Worm (Caenorhabditis elegans) whole organism, L1 larva: ENCODE measurements around the gene attf-3.

Source experiments
- C04F5.9 ChIP-seq: sonication (generic microtip); optimal IDR thresholded peaks from 2 replicates; lab custom pipeline; 2016; ENCODE audit warnings: missing genetic modification characterization, missing compliant biosample characterization
- C16A3.4 ChIP-seq: fragments of 150-350 bp; optimal IDR thresholded peaks from 2 replicates; lab custom pipeline; 2014; ENCODE audit warnings: missing biosample characterization, missing genetic modification characterization
- C34B4.2 ChIP-seq: sonication (generic microtip); optimal IDR thresholded peaks from 2 replicates; lab custom pipeline; 2017; ENCODE audit warnings: mild to moderate bottlenecking, missing genetic modification characterization, missing compliant biosample characterization
- F16B12.6 ChIP-seq: fragments of 150-350 bp; optimal IDR thresholded peaks from 2 replicates; lab custom pipeline; 2014; ENCODE audit warnings: missing biosample characterization, missing genetic modification characterization
- Y116A8C.19 ChIP-seq: sonication (generic microtip); optimal IDR thresholded peaks from 2 replicates; lab custom pipeline; 2016; ENCODE audit warnings: missing compliant biosample characterization, missing genetic modification characterization, borderline replicate concordance
- ama-1 ChIP-seq: fragments of 150-350 bp; optimal IDR thresholded peaks from 2 replicates; lab custom pipeline; 2014
- blmp-1 ChIP-seq: fragments of 150-350 bp; optimal IDR thresholded peaks from 2 replicates; lab custom pipeline; 2014; ENCODE audit warnings: missing biosample characterization, missing genetic modification characterization
- ceh-82 ChIP-seq, 3 experiments: fragments of 150-350 bp in 1 of 3; sonication (generic microtip) in 2 of 3; optimal IDR thresholded peaks; 2 replicates each; lab custom pipeline; 2014 to 2017; ENCODE audit warnings: missing biosample characterization in 3 of 3, missing genetic modification characterization in 3 of 3
- ceh-88 ChIP-seq: fragments of 200-800 bp; sonication (Bioruptor generic); IDR thresholded peaks from 2 replicates; pipeline ENCODE4 v1.3.6; 2022; ENCODE audit warnings: missing genetic modification characterization, missing compliant biosample characterization
- ces-1 ChIP-seq: fragments of 150-350 bp; optimal IDR thresholded peaks from 2 replicates; lab custom pipeline; 2014; ENCODE audit warnings: missing biosample characterization, missing genetic modification reagents, missing genetic modification characterization
- efl-1 ChIP-seq, 4 experiments: fragments of 150-350 bp; optimal IDR thresholded peaks in 3 of 4; peaks in 1 of 4; 1 replicate in 1 of 4; 2 replicates in 3 of 4; lab custom pipeline; 2014; ENCODE audit warnings: missing biosample characterization in 2 of 4, missing genetic modification characterization in 2 of 4, missing genetic modification reagents in 2 of 4
- elt-2 ChIP-seq: sonication (generic microtip); optimal IDR thresholded peaks from 2 replicates; lab custom pipeline; 2016; ENCODE audit warnings: missing genetic modification characterization, mild to moderate bottlenecking, inconsistent platforms, missing compliant biosample characterization, missing genetic modification reagents
- elt-3 ChIP-seq, 6 experiments: fragments of 150-350 bp in 1 of 6; sonication (generic microtip); optimal IDR thresholded peaks; 2 replicates each; lab custom pipeline; 2017 to 2018; ENCODE audit warnings: missing biosample characterization in 6 of 6, missing genetic modification characterization in 6 of 6, inconsistent platforms in 1 of 6
- ets-5 ChIP-seq: fragments of 200-800 bp; sonication (Bioruptor generic); IDR thresholded peaks from 2 replicates; pipeline ENCODE4 v1.3.6; 2022; ENCODE audit warnings: missing genetic modification characterization, missing compliant biosample characterization
- fkh-4 ChIP-seq: sonication (generic microtip); optimal IDR thresholded peaks from 2 replicates; lab custom pipeline; 2016; ENCODE audit warnings: missing compliant biosample characterization, missing genetic modification characterization, borderline replicate concordance
- fkh-8 ChIP-seq: sonication (generic microtip); optimal IDR thresholded peaks from 2 replicates; lab custom pipeline; 2016; ENCODE audit warnings: mild to moderate bottlenecking, missing genetic modification characterization, missing compliant biosample characterization
- fos-1 ChIP-seq: fragments of 150-350 bp; optimal IDR thresholded peaks from 2 replicates; lab custom pipeline; 2014; ENCODE audit warnings: missing biosample characterization, missing genetic modification characterization
- grh-1 ChIP-seq: fragments of 200-800 bp; sonication (Bioruptor generic); IDR thresholded peaks from 2 replicates; pipeline ENCODE4 v1.3.6; 2022; ENCODE audit warnings: missing genetic modification reagents, missing genetic modification characterization, missing compliant biosample characterization
- hlh-17 ChIP-seq: fragments of 200-800 bp; sonication (Bioruptor generic); optimal IDR thresholded peaks from 2 replicates; lab custom pipeline; 2018; ENCODE audit warnings: missing genetic modification characterization, mild to moderate bottlenecking, missing compliant biosample characterization, moderate library complexity, borderline replicate concordance
- isw-1 ChIP-seq: fragments of 200-800 bp; sonication (Bioruptor generic); IDR thresholded peaks from 2 replicates; pipeline ENCODE4 v1.3.6; 2022; ENCODE audit warnings: missing genetic modification characterization, missing compliant biosample characterization
- jun-1 ChIP-seq: fragments of 150-350 bp; optimal IDR thresholded peaks from 2 replicates; lab custom pipeline; 2014; ENCODE audit warnings: missing biosample characterization, missing genetic modification reagents, missing genetic modification characterization
- lin-13 ChIP-seq: fragments of 150-350 bp; optimal IDR thresholded peaks from 2 replicates; lab custom pipeline; 2014; ENCODE audit warnings: missing biosample characterization, missing genetic modification reagents, missing genetic modification characterization
- lin-14 ChIP-seq: fragments of 200-800 bp; sonication (Bioruptor generic); optimal IDR thresholded peaks from 2 replicates; lab custom pipeline; 2018; ENCODE audit warnings: mild to moderate bottlenecking, missing genetic modification characterization, moderate library complexity, missing compliant biosample characterization
- lin-15B ChIP-seq: fragments of 150-350 bp; sonication (generic microtip); optimal IDR thresholded peaks from 3 replicates; lab custom pipeline; 2014; ENCODE audit warnings: missing biosample characterization, missing genetic modification characterization
- lin-39 ChIP-seq: fragments of 150-350 bp; optimal IDR thresholded peaks from 2 replicates; lab custom pipeline; 2014; ENCODE audit warnings: missing biosample characterization, missing genetic modification reagents, missing genetic modification characterization
- lir-3 ChIP-seq: sonication (generic microtip); optimal IDR thresholded peaks from 2 replicates; lab custom pipeline; 2016; ENCODE audit warnings: mild to moderate bottlenecking, missing genetic modification characterization, moderate library complexity, missing compliant biosample characterization; ENCODE audit not compliant: poor library complexity
- lsy-2 ChIP-seq, 2 experiments: fragments of 150-350 bp; optimal IDR thresholded peaks; 2 replicates each; lab custom pipeline; 2014; ENCODE audit warnings: missing biosample characterization in 2 of 2, missing genetic modification characterization in 2 of 2
- mdl-1 ChIP-seq, 2 experiments: fragments of 150-350 bp; optimal IDR thresholded peaks; 2 replicates each; lab custom pipeline; 2014 to 2017; ENCODE audit warnings: missing biosample characterization in 2 of 2, missing genetic modification characterization in 2 of 2, inconsistent platforms in 1 of 2
- mef-2 ChIP-seq: fragments of 150-350 bp; optimal IDR thresholded peaks from 2 replicates; lab custom pipeline; 2014; ENCODE audit warnings: missing biosample characterization, missing genetic modification characterization
- mep-1 ChIP-seq: fragments of 150-350 bp; optimal IDR thresholded peaks from 2 replicates; lab custom pipeline; 2014; ENCODE audit warnings: missing biosample characterization, missing genetic modification characterization
- nhr-11 ChIP-seq: fragments of 150-350 bp; optimal IDR thresholded peaks from 2 replicates; lab custom pipeline; 2014; ENCODE audit warnings: missing biosample characterization, missing genetic modification characterization
- nhr-19 ChIP-seq: fragments of 200-800 bp; sonication (Bioruptor generic); conservative IDR thresholded peaks from 2 replicates; pipeline ENCODE4 v1.3.6; 2022; ENCODE audit warnings: missing genetic modification characterization, missing compliant biosample characterization
- nhr-20 ChIP-seq: sonication (generic microtip); optimal IDR thresholded peaks from 2 replicates; lab custom pipeline; 2016; ENCODE audit warnings: mild to moderate bottlenecking, missing genetic modification characterization, missing compliant biosample characterization
- nhr-237 ChIP-seq: fragments of 150-350 bp; optimal IDR thresholded peaks from 2 replicates; lab custom pipeline; 2014; ENCODE audit warnings: missing biosample characterization, missing genetic modification characterization
- nhr-47 ChIP-seq: sonication (generic microtip); optimal IDR thresholded peaks from 2 replicates; lab custom pipeline; 2016; ENCODE audit warnings: mild to moderate bottlenecking, missing genetic modification characterization, moderate library complexity, missing compliant biosample characterization
- nhr-85 ChIP-seq: sonication (generic microtip); peaks from one replicate; lab custom pipeline; 2016; ENCODE audit warnings: missing genetic modification characterization, inconsistent platforms, missing compliant biosample characterization
- nhr-90 ChIP-seq: sonication (generic microtip); optimal IDR thresholded peaks from 2 replicates; lab custom pipeline; 2016; ENCODE audit warnings: mild to moderate bottlenecking, missing genetic modification characterization, missing compliant biosample characterization; ENCODE audit not compliant: poor library complexity
- pqm-1 ChIP-seq: sonication (generic microtip); optimal IDR thresholded peaks from 3 replicates; lab custom pipeline; 2017; ENCODE audit warnings: missing biosample characterization, missing genetic modification characterization
- skn-1 ChIP-seq: fragments of 150-350 bp; optimal IDR thresholded peaks from 2 replicates; lab custom pipeline; 2014; ENCODE audit warnings: missing biosample characterization, missing genetic modification characterization
- snpc-4 ChIP-seq: fragments of 150-350 bp; optimal IDR thresholded peaks from 2 replicates; lab custom pipeline; 2014; ENCODE audit warnings: missing biosample characterization, missing genetic modification characterization
- snu-23 ChIP-seq: sonication (generic microtip); optimal IDR thresholded peaks from 2 replicates; lab custom pipeline; 2016; ENCODE audit warnings: missing genetic modification characterization, missing compliant biosample characterization
- sox-4 ChIP-seq: sonication (generic microtip); optimal IDR thresholded peaks from 2 replicates; lab custom pipeline; 2016; ENCODE audit warnings: missing genetic modification characterization, missing compliant biosample characterization
- sptf-1 ChIP-seq: fragments of 150-350 bp; optimal IDR thresholded peaks from 2 replicates; lab custom pipeline; 2014; ENCODE audit warnings: missing biosample characterization, missing genetic modification characterization
- sup-37 ChIP-seq: fragments of 200-800 bp; sonication (Bioruptor generic); optimal IDR thresholded peaks from 2 replicates; lab custom pipeline; 2018; ENCODE audit warnings: mild to moderate bottlenecking, missing genetic modification characterization, missing compliant biosample characterization
- swsn-7 ChIP-seq: sonication (generic microtip); optimal IDR thresholded peaks from 2 replicates; lab custom pipeline; 2016; ENCODE audit warnings: missing genetic modification characterization, missing compliant biosample characterization
- tbx-2 ChIP-seq: sonication (generic microtip); optimal IDR thresholded peaks from 2 replicates; lab custom pipeline; 2016; ENCODE audit warnings: missing genetic modification characterization, missing compliant biosample characterization
- unc-130 ChIP-seq: fragments of 150-350 bp; optimal IDR thresholded peaks from 2 replicates; lab custom pipeline; 2017; ENCODE audit warnings: missing biosample characterization, missing genetic modification characterization, inconsistent platforms
- unc-30 ChIP-seq: sonication (generic microtip); optimal IDR thresholded peaks from 2 replicates; lab custom pipeline; 2017; ENCODE audit warnings: missing biosample characterization, missing genetic modification characterization
- unc-62 ChIP-seq: fragments of 150-350 bp; optimal IDR thresholded peaks from 2 replicates; lab custom pipeline; 2014; ENCODE audit warnings: missing biosample characterization, missing genetic modification reagents, missing genetic modification characterization
- unc-98 ChIP-seq: fragments of 200-800 bp; sonication (Bioruptor generic); IDR thresholded peaks from 2 replicates; pipeline ENCODE4 v1.3.6; 2022; ENCODE audit warnings: missing genetic modification characterization, missing compliant biosample characterization
- xbp-1 ChIP-seq: sonication (generic microtip); optimal IDR thresholded peaks from 2 replicates; lab custom pipeline; 2016; ENCODE audit warnings: missing genetic modification characterization, missing compliant biosample characterization

The attf-3 gene

ce11 chrIII:89155-89554 is 3.0 kb upstream of the attf-3 start (continued):
- TF ChIP-seq jun-1 (tag; lab: Kevin White, UChicago) (peak; percentile 16), nhr-47 (peak; percentile 70), fos-1 (tag; lab: Kevin White, UChicago) (peak; percentile 13), isw-1 (peak; percentile 2; the same call in 1 of the 2 replicates), efl-1 (optimal IDR thresholded peaks at IDR 0.05; lab: Kevin White, UChicago) (peak in 1 of 2 experiments; percentile 49), efl-1 (GFP tag; optimal IDR thresholded peaks at IDR 0.05 in 1 of 2; lab: Kevin White, UChicago) (peak in 1 of 2 experiments; percentile 79), lin-15B (peak; percentile 2), C04F5.9 (tag; lab: Kevin White, UChicago) (peak; percentile 5), swsn-7 (tag; lab: Kevin White, UChicago) (peak; percentile 49), sup-37 (no peak), xbp-1 (tag; lab: Kevin White, UChicago) (peak; percentile 26), nhr-237 (tag; lab: Kevin White, UChicago) (no peak), nhr-19 (GFP tag; lab: Robert Waterston, UW) (peak; percentile 59), fkh-8 (tag; lab: Kevin White, UChicago) (no peak), nhr-90 (peak; percentile 73), snu-23 (GFP tag; lab: Kevin White, UChicago) (peak; percentile 69), ets-5 (GFP tag; lab: Robert Waterston, UW) (no peak), lin-13 (GFP tag; lab: Kevin White, UChicago) (peak; percentile 42), mdl-1 (tag; optimal IDR thresholded peaks at IDR 0.05; lab: Kevin White, UChicago) (peak in 1 of 2 experiments; percentile 16), grh-1 (GFP tag; lab: Robert Waterston, UW) (peak; percentile 32; the same call in 1 of the 2 replicates), mep-1 (tag; lab: Kevin White, UChicago) (peak; percentile 56), elt-3 (tag; optimal IDR thresholded peaks at IDR 0.05; lab: Kevin White, UChicago) (peak in 1 of 6 experiments; percentile 9), C16A3.4 (peak; percentile 4), nhr-20 (peak; percentile 54), unc-130 (tag; lab: Kevin White, UChicago) (no peak), lin-14 (GFP tag; lab: Kevin White, UChicago) (peak; percentile 46), lsy-2 (tag; optimal IDR thresholded peaks at IDR 0.05; lab: Kevin White, UChicago) (peak; percentile 31 to 50), lin-39 (tag; lab: Kevin White, UChicago) (peak; percentile 38), ama-1 (lab: Kevin White, UChicago) (peak; percentile 43), ceh-82 (tag; optimal IDR thresholded peaks at IDR 0.05; lab: Kevin White, UChicago) (peak in 2 of 3 experiments; percentile 17 to 31), skn-1 (tag; lab: Kevin White, UChicago) (peak; percentile 26)

ce11 chrIII:87183-87582 is 999 bp upstream of the attf-3 start, which contains the start of the genes F54C4.4 and mrpl-40:
Gene F54C4.4, minus strand, starts transcription at chrIII:87381.
Gene mrpl-40, plus strand, starts transcription at chrIII:87559.
- TF ChIP-seq lin-14 (GFP tag; lab: Kevin White, UChicago), result peak; percentile 73
- TF ChIP-seq unc-30 (tag; lab: Kevin White, UChicago), result no peak
- no peak for TF ChIP-seq hlh-17
- peak; percentile 62 for TF ChIP-seq lin-39 (tag; lab: Kevin White, UChicago)
- TF ChIP-seq ces-1 (GFP tag; lab: Kevin White, UChicago), result no peak
- peak; percentile 46 for TF ChIP-seq lin-15B
- TF ChIP-seq sox-4 (tag; lab: Kevin White, UChicago), result no peak
- TF ChIP-seq fkh-4 (tag; lab: Kevin White, UChicago), result no peak
- TF ChIP-seq mef-2 (tag; lab: Kevin White, UChicago), result no peak
- TF ChIP-seq lir-3 (tag; lab: Kevin White, UChicago), result no peak
- no peak for TF ChIP-seq sptf-1 (tag; lab: Kevin White, UChicago)
- peak; percentile 61 for TF ChIP-seq lin-13 (GFP tag; lab: Kevin White, UChicago)
- peak; percentile 69 for TF ChIP-seq tbx-2 (tag; lab: Kevin White, UChicago)
- peak; percentile 53 for TF ChIP-seq nhr-20
- peak; percentile 56 to 87 (median 59) for TF ChIP-seq ceh-82 (tag; optimal IDR thresholded peaks at IDR 0.05; lab: Kevin White, UChicago)
- TF ChIP-seq blmp-1 (tag; lab: Kevin White, UChicago), result peak; percentile 14
- TF ChIP-seq nhr-11 (tag; lab: Kevin White, UChicago), result no peak
- TF ChIP-seq snpc-4 (tag; lab: Kevin White, UChicago), result peak; percentile 20
- no peak for TF ChIP-seq Y116A8C.19 (tag; lab: Kevin White, UChicago)
- no peak for TF ChIP-seq ets-5 (GFP tag; lab: Robert Waterston, UW)
- peak; percentile 76 for TF ChIP-seq swsn-7 (tag; lab: Kevin White, UChicago)
- no peak for TF ChIP-seq elt-2 (tag; lab: Kevin White, UChicago)
- no peak for TF ChIP-seq unc-62 (GFP tag; lab: Kevin White, UChicago)
- TF ChIP-seq ceh-88 (GFP tag; lab: Robert Waterston, UW), result no peak
- no peak for TF ChIP-seq unc-98 (GFP tag; lab: Robert Waterston, UW)
- peak; percentile 72 for TF ChIP-seq xbp-1 (tag; lab: Kevin White, UChicago)
- TF ChIP-seq F16B12.6, result peak; percentile 36
- no peak for TF ChIP-seq C34B4.2 (tag; lab: Kevin White, UChicago)
- no peak for TF ChIP-seq pqm-1
- peak; percentile 74 for TF ChIP-seq C16A3.4
- TF ChIP-seq nhr-85, result peak; percentile 81
